Fruit fly (Drosophila melanogaster) whole organism, embryonic: ENCODE measurements around the gene alpha-Est9.
A peak's percentile ranks its signal among the peaks of the same experiment; 100 is the strongest.

Experiments used
- Ada2b ChIP-seq: fragments of 200-800 bp; sonication (Bioruptor generic); IDR thresholded peaks from 2 replicates; pipeline ENCODE4 v1.3.6; 2022; ENCODE audit warnings: missing biosample characterization, missing genetic modification characterization
- CG10431 ChIP-seq: fragments of 200-800 bp; sonication (Bioruptor generic); optimal IDR thresholded peaks from 3 replicates; lab custom pipeline; 2018; ENCODE audit warnings: missing biosample characterization, mild to moderate bottlenecking, missing genetic modification characterization
- CG14050 ChIP-seq: fragments of 200-800 bp; sonication (Bioruptor generic); IDR thresholded peaks from 3 replicates; pipeline ENCODE4 v1.3.6; 2022; ENCODE audit warnings: missing biosample characterization, missing genetic modification characterization
- CG15514 ChIP-seq: fragments of 200-800 bp; sonication (Bioruptor generic); optimal IDR thresholded peaks from 3 replicates; lab custom pipeline; 2017; ENCODE audit warnings: missing biosample characterization, missing genetic modification characterization, mild to moderate bottlenecking, moderate library complexity, missing genetic modification reagents
- CG1603 ChIP-seq: fragments of 200-800 bp; sonication (Bioruptor generic); optimal IDR thresholded peaks from 2 replicates; lab custom pipeline; 2019; ENCODE audit warnings: missing biosample characterization, mild to moderate bottlenecking, missing genetic modification characterization, moderate library complexity
- CG16813 ChIP-seq: fragments of 200-800 bp; sonication (Bioruptor generic); IDR thresholded peaks from 3 replicates; pipeline ENCODE4 v1.3.6; 2022; ENCODE audit warnings: missing biosample characterization, missing genetic modification characterization; ENCODE audit not compliant: partially characterized antibody
- CG17912 ChIP-seq: fragments of 200-800 bp; sonication (Bioruptor generic); optimal IDR thresholded peaks from 2 replicates; lab custom pipeline; 2018; ENCODE audit warnings: missing biosample characterization, mild to moderate bottlenecking, missing genetic modification characterization
- CG18262 ChIP-seq: fragments of 200-800 bp; optimal IDR thresholded peaks from 3 replicates; lab custom pipeline; 2019; ENCODE audit warnings: missing biosample characterization, mild to moderate bottlenecking, missing genetic modification characterization, moderate library complexity
- CG2116 ChIP-seq: fragments of 200-800 bp; sonication (Bioruptor generic); optimal IDR thresholded peaks from 3 replicates; lab custom pipeline; 2018; ENCODE audit warnings: missing biosample characterization, mild to moderate bottlenecking, missing genetic modification characterization
- CG2678 ChIP-seq: fragments of 200-800 bp; sonication (Bioruptor generic); optimal IDR thresholded peaks from 3 replicates; lab custom pipeline; 2019; ENCODE audit warnings: missing biosample characterization, mild to moderate bottlenecking, missing genetic modification characterization, moderate library complexity
- CG31224 ChIP-seq: fragments of 200-800 bp; sonication (Bioruptor generic); IDR thresholded peaks from 2 replicates; pipeline ENCODE4 v1.3.6; 2022; ENCODE audit warnings: missing biosample characterization, missing genetic modification characterization
- CG32532 ChIP-seq: fragments of 200-800 bp; sonication (Bioruptor generic); IDR thresholded peaks from 2 replicates; pipeline ENCODE4 v1.3.6; 2022; ENCODE audit warnings: missing biosample characterization, missing genetic modification characterization
- CG32767 ChIP-seq: fragments of 200-800 bp; sonication (Bioruptor generic); IDR thresholded peaks from 2 replicates; pipeline ENCODE4 v1.3.6; 2022; ENCODE audit warnings: missing biosample characterization, missing genetic modification characterization
- CG34422 ChIP-seq: fragments of 200-800 bp; sonication (Bioruptor generic); IDR thresholded peaks from 3 replicates; pipeline ENCODE4 v1.3.6; 2022; ENCODE audit warnings: missing biosample characterization, missing genetic modification characterization
- CG42726 ChIP-seq: fragments of 200-800 bp; sonication (Bioruptor generic); IDR thresholded peaks from 2 replicates; pipeline ENCODE4 v1.3.6; 2022; ENCODE audit warnings: missing biosample characterization, missing genetic modification characterization; ENCODE audit not compliant: partially characterized antibody
- CG7963 ChIP-seq: fragments of 200-800 bp; sonication (Bioruptor generic); IDR thresholded peaks from 3 replicates; pipeline ENCODE4 v1.3.6; 2022; ENCODE audit warnings: missing biosample characterization, missing genetic modification characterization; ENCODE audit not compliant: partially characterized antibody
- CG8359 ChIP-seq: fragments of 200-800 bp; sonication (Bioruptor generic); optimal IDR thresholded peaks from 2 replicates; lab custom pipeline; 2017; ENCODE audit warnings: missing biosample characterization, mild to moderate bottlenecking, missing genetic modification characterization, borderline replicate concordance
- Deaf1 ChIP-seq: fragments of 200-800 bp; optimal IDR thresholded peaks from 3 replicates; lab custom pipeline; 2019; ENCODE audit warnings: missing biosample characterization, mild to moderate bottlenecking, missing genetic modification characterization, moderate library complexity
- Dip3 ChIP-seq: fragments of 200-800 bp; sonication (Bioruptor generic); optimal IDR thresholded peaks from 3 replicates; lab custom pipeline; 2016; ENCODE audit warnings: missing biosample characterization, missing genetic modification characterization
- Gsc ChIP-seq: fragments of 200-800 bp; sonication (Bioruptor generic); IDR thresholded peaks from 2 replicates; pipeline ENCODE4 v1.3.6; 2022; ENCODE audit warnings: missing biosample characterization, missing genetic modification characterization
- Gug ChIP-seq: fragments of 200-800 bp; sonication (Bioruptor generic); IDR thresholded peaks from 4 replicates; pipeline ENCODE4 v1.3.6; 2022; ENCODE audit warnings: missing biosample characterization, missing genetic modification characterization
- HLH4C ChIP-seq: fragments of 200-800 bp; sonication (Bioruptor generic); IDR thresholded peaks from 3 replicates; pipeline ENCODE4 v1.3.6; 2022; ENCODE audit warnings: missing biosample characterization, missing genetic modification characterization; ENCODE audit not compliant: partially characterized antibody
- Lhr ChIP-seq: fragments of 200-800 bp; sonication (Bioruptor generic); optimal IDR thresholded peaks from 3 replicates; lab custom pipeline; 2017; ENCODE audit warnings: mild to moderate bottlenecking, missing biosample characterization, missing genetic modification reagents, missing genetic modification characterization
- Med ChIP-seq: fragments of 200-800 bp; sonication (Bioruptor generic); peaks from one replicate; lab custom pipeline; 2016; ENCODE audit warnings: missing biosample characterization, missing genetic modification characterization, mild to moderate bottlenecking, inconsistent platforms, moderate library complexity
- Meics ChIP-seq: fragments of 200-800 bp; sonication (Bioruptor generic); optimal IDR thresholded peaks from 2 replicates; lab custom pipeline; 2017; ENCODE audit warnings: missing biosample characterization, mild to moderate bottlenecking, missing genetic modification characterization
- Mes4 ChIP-seq: fragments of 200-800 bp; sonication (Bioruptor generic); optimal IDR thresholded peaks from 2 replicates; lab custom pipeline; 2016; ENCODE audit warnings: missing biosample characterization, missing genetic modification characterization
- Rfx ChIP-seq: fragments of 200-800 bp; sonication (Bioruptor generic); IDR thresholded peaks from 2 replicates; pipeline ENCODE4 v1.3.6; 2022; ENCODE audit warnings: missing biosample characterization, missing genetic modification characterization
- Scr ChIP-seq: fragments of 200-800 bp; sonication (Bioruptor generic); IDR thresholded peaks from 2 replicates; pipeline ENCODE4 v1.3.6; 2022; ENCODE audit warnings: missing biosample characterization, missing genetic modification characterization; ENCODE audit not compliant: partially characterized antibody
- TFAM ChIP-seq: fragments of 200-800 bp; sonication (Bioruptor generic); optimal IDR thresholded peaks from 2 replicates; lab custom pipeline; 2017; ENCODE audit warnings: missing biosample characterization, missing genetic modification characterization, inconsistent platforms
- ab ChIP-seq: fragments of 200-800 bp; sonication (Bioruptor generic); optimal IDR thresholded peaks from 2 replicates; lab custom pipeline; 2016; ENCODE audit warnings: missing biosample characterization, missing genetic modification characterization
- az2 ChIP-seq: fragments of 200-800 bp; sonication (Bioruptor generic); optimal IDR thresholded peaks from 3 replicates; lab custom pipeline; 2016; ENCODE audit warnings: missing biosample characterization, missing genetic modification characterization
- bigmax ChIP-seq: fragments of 200-800 bp; sonication (Bioruptor generic); optimal IDR thresholded peaks from 2 replicates; lab custom pipeline; 2018; ENCODE audit warnings: missing biosample characterization, mild to moderate bottlenecking, missing genetic modification characterization
- ci ChIP-seq: fragments of 200-800 bp; sonication (Bioruptor generic); IDR thresholded peaks from 3 replicates; pipeline ENCODE4 v1.3.6; 2022; ENCODE audit warnings: missing biosample characterization, missing genetic modification characterization
- dmrt99B ChIP-seq: fragments of 200-800 bp; sonication (Bioruptor generic); optimal IDR thresholded peaks from 2 replicates; lab custom pipeline; 2018; ENCODE audit warnings: missing biosample characterization, mild to moderate bottlenecking, missing genetic modification characterization, moderate library complexity
- emc ChIP-seq: fragments of 200-800 bp; sonication (Bioruptor generic); optimal IDR thresholded peaks from 2 replicates; lab custom pipeline; 2016; ENCODE audit warnings: missing biosample characterization, missing genetic modification characterization
- ems ChIP-seq: fragments of 200-800 bp; sonication (Bioruptor generic); optimal IDR thresholded peaks from 3 replicates; lab custom pipeline; 2016; ENCODE audit warnings: missing biosample characterization, missing genetic modification characterization
- gcm ChIP-seq: fragments of 200-800 bp; sonication (Bioruptor generic); optimal IDR thresholded peaks from 2 replicates; lab custom pipeline; 2019; ENCODE audit warnings: missing biosample characterization, mild to moderate bottlenecking, missing genetic modification characterization, moderate library complexity
- hb ChIP-seq: fragments of 200-800 bp; sonication (Bioruptor generic); IDR thresholded peaks from 3 replicates; pipeline ENCODE4 v1.3.6; 2022; ENCODE audit warnings: missing biosample characterization, missing genetic modification characterization; ENCODE audit not compliant: partially characterized antibody
- klu ChIP-seq: fragments of 200-800 bp; sonication (Bioruptor generic); IDR thresholded peaks from 2 replicates; pipeline ENCODE4 v1.3.6; 2022; ENCODE audit warnings: missing biosample characterization, missing genetic modification characterization
- maf-S ChIP-seq: fragments of 200-800 bp; sonication (Bioruptor generic); optimal IDR thresholded peaks from 2 replicates; lab custom pipeline; 2016; ENCODE audit warnings: missing biosample characterization, missing genetic modification characterization
- mam ChIP-seq: fragments of 200-800 bp; sonication (Bioruptor generic); optimal IDR thresholded peaks from 3 replicates; lab custom pipeline; 2016; ENCODE audit warnings: missing biosample characterization, missing genetic modification characterization
- mld ChIP-seq: fragments of 200-800 bp; sonication (Bioruptor generic); IDR thresholded peaks from 3 replicates; pipeline ENCODE4 v1.3.6; 2022; ENCODE audit warnings: missing biosample characterization, missing genetic modification characterization; ENCODE audit not compliant: partially characterized antibody
- oc ChIP-seq: fragments of 200-800 bp; sonication (Bioruptor generic); optimal IDR thresholded peaks from 2 replicates; lab custom pipeline; 2018; ENCODE audit warnings: missing biosample characterization, mild to moderate bottlenecking, missing genetic modification characterization, moderate library complexity
- pho ChIP-seq: fragments of 200-800 bp; sonication (Bioruptor generic); optimal IDR thresholded peaks from 2 replicates; lab custom pipeline; 2016; ENCODE audit warnings: missing biosample characterization, missing genetic modification characterization
- pzg ChIP-seq: fragments of 200-800 bp; sonication (Bioruptor generic); optimal IDR thresholded peaks from 3 replicates; lab custom pipeline; 2018; ENCODE audit warnings: missing biosample characterization, mild to moderate bottlenecking, missing genetic modification characterization, moderate library complexity
- sna ChIP-seq: fragments of 200-800 bp; sonication (Bioruptor generic); IDR thresholded peaks from 2 replicates; pipeline ENCODE4 v1.3.6; 2022; ENCODE audit warnings: missing biosample characterization, missing genetic modification characterization; ENCODE audit not compliant: partially characterized antibody
- tin ChIP-seq: fragments of 200-800 bp; sonication (Bioruptor generic); optimal IDR thresholded peaks from 3 replicates; lab custom pipeline; 2016; ENCODE audit warnings: missing biosample characterization, missing genetic modification characterization
- vnd ChIP-seq: fragments of 200-800 bp; sonication (Bioruptor generic); IDR thresholded peaks from 3 replicates; pipeline ENCODE4 v1.3.6; 2022; ENCODE audit warnings: missing biosample characterization, missing genetic modification characterization; ENCODE audit not compliant: partially characterized antibody
- wdn ChIP-seq: fragments of 200-800 bp; sonication (Bioruptor generic); IDR thresholded peaks from 2 replicates; pipeline ENCODE4 v1.3.6; 2022; ENCODE audit warnings: missing biosample characterization, missing genetic modification characterization
- zfh2 ChIP-seq: fragments of 200-800 bp; sonication (Bioruptor generic); optimal IDR thresholded peaks from 2 replicates; lab custom pipeline; 2016; ENCODE audit warnings: missing biosample characterization, missing genetic modification characterization

The alpha-Est9 gene

DNA sequence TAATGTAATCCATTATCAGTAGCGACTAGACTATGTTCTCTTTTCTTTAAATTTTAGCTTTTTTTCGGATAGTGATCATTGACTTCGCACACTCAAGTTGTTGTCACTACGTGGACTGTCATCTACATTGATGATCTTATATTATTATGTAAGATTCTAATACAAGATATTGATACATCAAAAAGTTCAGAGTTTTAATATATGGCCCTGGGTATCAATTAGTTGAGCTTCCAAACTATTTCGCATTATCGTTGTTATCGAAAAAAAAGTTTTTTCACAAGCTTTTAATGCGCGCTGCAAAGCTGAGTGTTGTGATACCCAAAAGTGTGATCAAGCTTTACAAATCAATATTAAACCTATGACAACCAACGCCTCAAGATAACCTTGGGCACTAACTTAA lies 12.8 kb downstream of the alpha-Est9 start (continued):
- TF ChIP-seq Scr (GFP tag; lab: Robert Waterston, UW), result peak; percentile 55
- TF ChIP-seq CG34422 (GFP tag; lab: Robert Waterston, UW), result 0 out of 3 replicates have a peak, but pooled peaks have one; percentile 11
- peak; percentile 62 for TF ChIP-seq CG16813 (GFP tag; lab: Robert Waterston, UW)
- peak; percentile 8 for TF ChIP-seq az2
- no peak for TF ChIP-seq Mes4 (GFP tag; lab: Kevin White, UChicago)
- TF ChIP-seq CG42726, result no peak
- TF ChIP-seq Ada2b (GFP tag; lab: Robert Waterston, UW), result no peak
- peak; percentile 12; the same call in 1 of the 2 replicates for TF ChIP-seq CG32532 (GFP tag; lab: Robert Waterston, UW)
- peak; percentile 27 for TF ChIP-seq pzg (GFP tag; lab: Kevin White, UChicago)
- no peak for TF ChIP-seq Lhr
- peak; percentile 46 for TF ChIP-seq Rfx
- no peak for TF ChIP-seq CG31224
- no peak for TF ChIP-seq CG17912 (GFP tag; lab: Kevin White, UChicago)
- peak; percentile 4 for TF ChIP-seq tin (GFP tag; lab: Kevin White, UChicago)
- peak; percentile 14 for TF ChIP-seq Dip3 (GFP tag; lab: Kevin White, UChicago)
- no peak for TF ChIP-seq Gsc (GFP tag; lab: Robert Waterston, UW)
- TF ChIP-seq CG18262, result no peak
- peak; percentile 91 for TF ChIP-seq HLH4C
- no peak for TF ChIP-seq maf-S (GFP tag; lab: Kevin White, UChicago)
- peak; percentile 71; the same call in 2 of the 3 replicates for TF ChIP-seq hb (GFP tag; lab: Robert Waterston, UW)
- peak; percentile 34 for TF ChIP-seq CG1603 (tag; lab: Kevin White, UChicago)
- peak; percentile 67; the same call in 2 of the 3 replicates for TF ChIP-seq CG7963 (GFP tag; lab: Robert Waterston, UW)
- TF ChIP-seq pho (GFP tag; lab: Kevin White, UChicago), result no peak
- TF ChIP-seq ems (GFP tag; lab: Kevin White, UChicago), result peak; percentile 23
- TF ChIP-seq Meics (GFP tag; lab: Kevin White, UChicago), result peak; percentile 26
- TF ChIP-seq, all 482 proteins: peak for 118

DNA sequence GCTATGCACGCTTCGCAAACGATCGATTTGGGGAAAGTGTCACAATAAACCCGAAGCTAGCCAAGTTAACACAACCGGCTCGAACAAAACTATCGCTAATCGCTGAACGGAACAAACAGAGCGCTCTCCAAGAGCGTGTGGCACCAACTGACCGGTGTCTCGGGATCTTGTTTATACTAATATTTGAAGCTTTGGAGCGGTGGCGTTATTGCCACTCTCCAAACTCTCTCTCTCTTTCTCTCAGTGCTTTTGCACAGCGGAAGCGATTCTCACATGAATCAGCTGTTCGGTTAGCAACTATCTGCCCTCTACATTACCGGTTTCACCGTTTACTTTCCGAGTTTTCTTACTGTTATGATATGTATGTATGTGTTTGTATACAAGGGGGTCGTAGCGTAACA lies 13.4 kb downstream of the alpha-Est9 start:
- TF ChIP-seq wdn, result no peak
- TF ChIP-seq zfh2 (GFP tag; lab: Kevin White, UChicago), result no peak
- no peak for TF ChIP-seq mam (GFP tag; lab: Kevin White, UChicago)
- no peak for TF ChIP-seq vnd (GFP tag; lab: Robert Waterston, UW)
- TF ChIP-seq Gug (GFP tag; lab: Robert Waterston, UW), result no peak
- no peak for TF ChIP-seq emc (GFP tag; lab: Kevin White, UChicago)
- no peak for TF ChIP-seq mld (GFP tag; lab: Robert Waterston, UW)
- no peak for TF ChIP-seq CG18262
- TF ChIP-seq ci, result peak; percentile 50; the same call in 1 of the 3 replicates
- TF ChIP-seq oc (tag; lab: Kevin White, UChicago), result no peak
- no peak for TF ChIP-seq CG14050 (GFP tag; lab: Robert Waterston, UW)
- peak; percentile 9 for TF ChIP-seq CG15514 (GFP tag; lab: Kevin White, UChicago)
- TF ChIP-seq CG2116 (GFP tag; lab: Kevin White, UChicago), result no peak
- TF ChIP-seq Med (GFP tag; lab: Kevin White, UChicago), result peak; percentile 75
- TF ChIP-seq CG10431 (GFP tag; lab: Kevin White, UChicago), result no peak
- TF ChIP-seq TFAM (GFP tag; lab: Kevin White, UChicago), result no peak
- TF ChIP-seq CG8359 (GFP tag; lab: Kevin White, UChicago), result no peak
- no peak for TF ChIP-seq CG32767 (GFP tag; lab: Robert Waterston, UW)
- TF ChIP-seq sna (GFP tag; lab: Robert Waterston, UW), result no peak
- no peak for TF ChIP-seq dmrt99B (tag; lab: Kevin White, UChicago)
- no peak for TF ChIP-seq gcm (GFP tag; lab: Kevin White, UChicago)
- peak; percentile 74 for TF ChIP-seq Deaf1 (tag; lab: Kevin White, UChicago)
- TF ChIP-seq CG2678, result no peak
- TF ChIP-seq klu (GFP tag; lab: Robert Waterston, UW), result no peak
- TF ChIP-seq ab (GFP tag; lab: Kevin White, UChicago), result no peak
- TF ChIP-seq bigmax (GFP tag; lab: Kevin White, UChicago), result no peak
- TF ChIP-seq CG16813 (GFP tag; lab: Robert Waterston, UW), result no peak
